Worm (Caenorhabditis elegans) whole organism, young adult: ENCODE data around the gene clk-2.

Experiments
- B0035.1 ChIP-seq: sonication (generic microtip); optimal IDR thresholded peaks from 2 replicates; lab custom pipeline; 2016; ENCODE audit warnings: missing genetic modification characterization, mild to moderate bottlenecking, missing compliant biosample characterization, missing genotype, missing genetic modification reagents
- C17E4.6 ChIP-seq: fragments of 200-800 bp; sonication (Bioruptor generic); IDR thresholded peaks from 2 replicates; pipeline ENCODE4 v1.3.6; 2022; ENCODE audit warnings: missing genetic modification reagents, missing genetic modification characterization, missing compliant biosample characterization
- F10E7.11 ChIP-seq: sonication (generic microtip); optimal IDR thresholded peaks from 2 replicates; lab custom pipeline; 2017; ENCODE audit warnings: mild to moderate bottlenecking, missing genetic modification characterization, moderate library complexity, missing compliant biosample characterization
- F23B12.7 ChIP-seq: sonication (generic microtip); optimal IDR thresholded peaks from 2 replicates; lab custom pipeline; 2017; ENCODE audit warnings: missing genetic modification characterization, mild to moderate bottlenecking, missing compliant biosample characterization, antibody characterized with exemption, moderate library complexity; ENCODE audit not compliant: insufficient read depth
- F55B11.4 ChIP-seq: sonication (generic microtip); optimal IDR thresholded peaks from 2 replicates; lab custom pipeline; 2016; ENCODE audit warnings: missing compliant biosample characterization, missing genetic modification characterization, borderline replicate concordance; ENCODE audit not compliant: insufficient read depth
- F57C9.4 ChIP-seq: sonication (generic microtip); optimal IDR thresholded peaks from 2 replicates; lab custom pipeline; 2017; ENCODE audit warnings: mild to moderate bottlenecking, missing genetic modification characterization, missing compliant biosample characterization
- K12H6.12 ChIP-seq: fragments of 200-800 bp; sonication (Bioruptor generic); optimal IDR thresholded peaks from 2 replicates; lab custom pipeline; 2018; ENCODE audit warnings: mild to moderate bottlenecking, missing genetic modification characterization, missing compliant biosample characterization
- T07F8.4 ChIP-seq: sonication (generic microtip); optimal IDR thresholded peaks from 2 replicates; lab custom pipeline; 2016; ENCODE audit warnings: mild to moderate bottlenecking, missing genetic modification characterization, moderate library complexity, missing compliant biosample characterization
- Y53F4B.3 ChIP-seq: fragments of 200-800 bp; sonication (Bioruptor generic); IDR thresholded peaks from 2 replicates; pipeline ENCODE4 v1.3.6; 2022; ENCODE audit warnings: missing genetic modification reagents, missing genetic modification characterization, missing compliant biosample characterization
- akir-1 ChIP-seq: fragments of 200-800 bp; sonication (Bioruptor generic); optimal IDR thresholded peaks from 2 replicates; lab custom pipeline; 2018; ENCODE audit warnings: mild to moderate bottlenecking, missing genetic modification characterization, moderate library complexity, missing compliant biosample characterization
- ama-1 ChIP-seq, 3 experiments: fragments of 150-350 bp in 1 of 3; sonication (generic microtip) in 2 of 3; optimal IDR thresholded peaks; 2 replicates each; lab custom pipeline; 2014 to 2018; ENCODE audit warnings: missing biosample characterization in 2 of 3, missing genetic modification characterization in 2 of 3, missing genetic modification reagents in 2 of 3
- aptf-3 ChIP-seq: fragments of 200-800 bp; sonication (Bioruptor generic); IDR thresholded peaks from 2 replicates; pipeline ENCODE4 v1.3.6; 2022; ENCODE audit warnings: missing genetic modification characterization, missing compliant biosample characterization
- attf-3 ChIP-seq: fragments of 200-800 bp; sonication (Bioruptor generic); conservative IDR thresholded peaks from 2 replicates; pipeline ENCODE4 v1.3.6; 2022; ENCODE audit warnings: missing genetic modification reagents, missing genetic modification characterization, missing compliant biosample characterization
- bed-1 ChIP-seq: fragments of 200-800 bp; sonication (Bioruptor generic); IDR thresholded peaks from 2 replicates; pipeline ENCODE4 v1.3.6; 2022; ENCODE audit warnings: missing genetic modification reagents, missing genetic modification characterization, missing compliant biosample characterization
- bed-2 ChIP-seq: fragments of 200-800 bp; sonication (Bioruptor generic); IDR thresholded peaks from 2 replicates; pipeline ENCODE4 v1.3.6; 2022; ENCODE audit warnings: missing genetic modification reagents, missing genetic modification characterization, missing compliant biosample characterization
- ceh-91 ChIP-seq: fragments of 200-800 bp; sonication (Bioruptor generic); IDR thresholded peaks from 2 replicates; pipeline ENCODE4 v1.3.6; 2022; ENCODE audit warnings: missing genetic modification reagents, missing genetic modification characterization, missing compliant biosample characterization
- chd-7 ChIP-seq: sonication (generic microtip); optimal IDR thresholded peaks from 2 replicates; lab custom pipeline; 2016; ENCODE audit warnings: mild to moderate bottlenecking, missing genetic modification characterization, moderate library complexity, missing compliant biosample characterization
- egl-18 ChIP-seq: fragments of 200-800 bp; sonication (Bioruptor generic); IDR thresholded peaks from 2 replicates; pipeline ENCODE4 v1.3.6; 2022; ENCODE audit warnings: missing genetic modification reagents, missing genetic modification characterization, missing compliant biosample characterization
- gei-17 ChIP-seq: fragments of 200-800 bp; sonication (Bioruptor generic); optimal IDR thresholded peaks from 2 replicates; lab custom pipeline; 2018; ENCODE audit warnings: mild to moderate bottlenecking, missing genetic modification characterization, missing compliant biosample characterization
- hmg-1.2 ChIP-seq: fragments of 200-800 bp; sonication (Bioruptor generic); IDR thresholded peaks from 2 replicates; pipeline ENCODE4 v1.3.6; 2022; ENCODE audit warnings: missing genetic modification reagents, missing genetic modification characterization, missing compliant biosample characterization
- hmg-20 ChIP-seq: fragments of 200-800 bp; sonication (Bioruptor generic); IDR thresholded peaks from 2 replicates; pipeline ENCODE4 v1.3.6; 2022; ENCODE audit warnings: missing genetic modification reagents, missing genetic modification characterization, missing compliant biosample characterization
- lag-1 ChIP-seq: fragments of 200-800 bp; sonication (Bioruptor generic); IDR thresholded peaks from 2 replicates; pipeline ENCODE4 v1.3.6; 2022; ENCODE audit warnings: missing genetic modification reagents, missing genetic modification characterization, missing compliant biosample characterization
- let-526 ChIP-seq: fragments of 200-800 bp; sonication (Bioruptor generic); IDR thresholded peaks from 2 replicates; pipeline ENCODE4 v1.3.6; 2022; ENCODE audit warnings: missing genetic modification reagents, missing genetic modification characterization, missing compliant biosample characterization
- lir-1 ChIP-seq: fragments of 200-800 bp; sonication (Bioruptor generic); conservative IDR thresholded peaks from 2 replicates; pipeline ENCODE4 v1.3.6; 2022; ENCODE audit warnings: missing genetic modification reagents, missing genetic modification characterization, missing compliant biosample characterization
- lsl-1 ChIP-seq: fragments of 200-800 bp; sonication (Bioruptor generic); optimal IDR thresholded peaks from 2 replicates; lab custom pipeline; 2018; ENCODE audit warnings: mild to moderate bottlenecking, missing genetic modification characterization, moderate library complexity, missing compliant biosample characterization
- lsy-27 ChIP-seq: sonication (generic microtip); optimal IDR thresholded peaks from 2 replicates; lab custom pipeline; 2017; ENCODE audit warnings: missing genetic modification characterization, mild to moderate bottlenecking, missing compliant biosample characterization, antibody characterized with exemption, missing genotype, borderline replicate concordance; ENCODE audit not compliant: insufficient read depth
- madf-6 ChIP-seq: fragments of 200-800 bp; sonication (Bioruptor generic); IDR thresholded peaks from 2 replicates; pipeline ENCODE4 v1.3.6; 2022; ENCODE audit warnings: missing genetic modification reagents, missing genetic modification characterization, missing compliant biosample characterization
- madf-8 ChIP-seq: fragments of 200-800 bp; sonication (Bioruptor generic); conservative IDR thresholded peaks from 2 replicates; pipeline ENCODE4 v1.3.6; 2022; ENCODE audit warnings: missing genetic modification reagents, missing genetic modification characterization, missing compliant biosample characterization
- nfya-2 ChIP-seq: fragments of 200-800 bp; sonication (Bioruptor generic); IDR thresholded peaks from 2 replicates; pipeline ENCODE4 v1.3.6; 2022; ENCODE audit warnings: missing genetic modification reagents, missing genetic modification characterization, missing compliant biosample characterization
- rpc-1 ChIP-seq, 2 experiments: fragments of 150-350 bp in 1 of 2; sonication (generic microtip) in 1 of 2; optimal IDR thresholded peaks; 2 replicates each; lab custom pipeline; 2014 to 2018; ENCODE audit warnings: missing biosample characterization in 1 of 2, missing genetic modification characterization in 1 of 2, missing genetic modification reagents in 1 of 2, missing genotype in 1 of 2
- sdz-38 ChIP-seq: sonication (generic microtip); optimal IDR thresholded peaks from 2 replicates; lab custom pipeline; 2016; ENCODE audit warnings: missing genotype, missing genetic modification characterization, missing compliant biosample characterization
- snpc-3.4 ChIP-seq: sonication (generic microtip); optimal IDR thresholded peaks from 2 replicates; lab custom pipeline; 2017; ENCODE audit warnings: missing genetic modification characterization, mild to moderate bottlenecking, missing compliant biosample characterization, antibody characterized with exemption, moderate library complexity, missing genotype, missing genetic modification reagents
- snpc-4 ChIP-seq, 5 experiments: fragments of 150-350 bp in 1 of 5; sonication (generic microtip) in 4 of 5; optimal IDR thresholded peaks; 2 replicates each; lab custom pipeline; 2014 to 2018; ENCODE audit warnings: missing genetic modification characterization in 5 of 5, missing biosample characterization in 3 of 5, antibody characterized with exemption in 2 of 5, mild to moderate bottlenecking in 2 of 5, missing compliant biosample characterization in 2 of 5, missing genotype in 2 of 5, moderate library complexity in 2 of 5, missing genetic modification reagents in 1 of 5
- somi-1 ChIP-seq: fragments of 200-800 bp; sonication (Bioruptor generic); optimal IDR thresholded peaks from 2 replicates; lab custom pipeline; 2018; ENCODE audit warnings: mild to moderate bottlenecking, missing genetic modification characterization, missing compliant biosample characterization
- tbx-9 ChIP-seq: sonication (generic microtip); optimal IDR thresholded peaks from 2 replicates; lab custom pipeline; 2016; ENCODE audit warnings: borderline replicate concordance, missing genetic modification characterization, inconsistent platforms, missing compliant biosample characterization
- tlf-1 ChIP-seq: fragments of 200-800 bp; sonication (Bioruptor generic); optimal IDR thresholded peaks from 2 replicates; lab custom pipeline; 2018; ENCODE audit warnings: mild to moderate bottlenecking, missing genetic modification characterization, missing compliant biosample characterization
- xnd-1 ChIP-seq: sonication (generic microtip); optimal IDR thresholded peaks from 2 replicates; lab custom pipeline; 2016; ENCODE audit warnings: missing genotype, missing genetic modification reagents, missing genetic modification characterization, missing compliant biosample characterization
- zim-3 ChIP-seq: sonication (generic microtip); optimal IDR thresholded peaks from 2 replicates; lab custom pipeline; 2017; ENCODE audit warnings: mild to moderate bottlenecking, missing genetic modification characterization, moderate library complexity, missing compliant biosample characterization
- ztf-28 ChIP-seq: fragments of 200-800 bp; sonication (Bioruptor generic); IDR thresholded peaks from 2 replicates; pipeline ENCODE4 v1.3.6; 2022; ENCODE audit warnings: missing genetic modification reagents, missing genetic modification characterization, missing compliant biosample characterization
- ztf-6 ChIP-seq: fragments of 200-800 bp; sonication (Bioruptor generic); IDR thresholded peaks from 2 replicates; pipeline ENCODE4 v1.3.6; 2022; ENCODE audit warnings: missing genetic modification reagents, missing genetic modification characterization, missing compliant biosample characterization

clk-2 gene

ce11 chrIII:7498346-7498745 is 20.0 kb downstream of the clk-2 start (continued):
- TF ChIP-seq chd-7 (tag; lab: Kevin White, UChicago) (peak; percentile 66), hmg-20 (GFP tag; lab: Robert Waterston, UW) (no peak), bed-1 (GFP tag; lab: Robert Waterston, UW) (no peak), F57C9.4 (tag; lab: Kevin White, UChicago) (no peak), Y53F4B.3 (GFP tag; lab: Robert Waterston, UW) (no peak), lsy-27 (no peak), tbx-9 (tag; lab: Kevin White, UChicago) (no peak), sdz-38 (no peak), C17E4.6 (GFP tag; lab: Robert Waterston, UW) (no peak), lag-1 (GFP tag; lab: Robert Waterston, UW) (no peak), let-526 (GFP tag; lab: Robert Waterston, UW) (peak; percentile 64; the same call in 1 of the 2 replicates), ama-1 (optimal IDR thresholded peaks at IDR 0.05; lab: Kevin White, UChicago) (no peak), ama-1 (GFP tag; optimal IDR thresholded peaks at IDR 0.05; lab: Kevin White, UChicago) (no peak), F10E7.11 (no peak), madf-8 (GFP tag; lab: Robert Waterston, UW) (no peak), tlf-1 (peak; percentile 41), akir-1 (GFP tag; lab: Kevin White, UChicago) (peak; percentile 12), egl-18 (GFP tag; lab: Robert Waterston, UW) (no peak), snpc-3.4 (tag; lab: Kevin White, UChicago) (peak; percentile 9), aptf-3 (GFP tag; lab: Robert Waterston, UW) (no peak), K12H6.12 (tag; lab: Kevin White, UChicago) (peak; percentile 79), attf-3 (no peak), T07F8.4 (tag; lab: Kevin White, UChicago) (no peak), rpc-1 (optimal IDR thresholded peaks at IDR 0.05; lab: Kevin White, UChicago) (no peak), rpc-1 (tag; optimal IDR thresholded peaks at IDR 0.05; lab: Kevin White, UChicago) (no peak), madf-6 (GFP tag; lab: Robert Waterston, UW) (no peak), B0035.1 (tag; lab: Kevin White, UChicago) (no peak), ztf-28 (no peak), ztf-6 (GFP tag; lab: Robert Waterston, UW) (no peak), hmg-1.2 (GFP tag; lab: Robert Waterston, UW) (peak; percentile 87), ceh-91 (GFP tag; lab: Robert Waterston, UW) (no peak), gei-17 (no peak), F23B12.7 (tag; lab: Kevin White, UChicago) (peak; percentile 77), bed-2 (no peak), lir-1 (GFP tag; lab: Robert Waterston, UW) (peak; percentile 62; the same call in 1 of the 2 replicates), nfya-2 (GFP tag; lab: Robert Waterston, UW) (no peak), xnd-1 (tag; lab: Kevin White, UChicago) (no peak), snpc-4 (GFP tag; optimal IDR thresholded peaks at IDR 0.05; lab: Kevin White, UChicago) (peak; percentile 14), snpc-4 (tag; optimal IDR thresholded peaks at IDR 0.05; lab: Kevin White, UChicago) (peak; percentile 45 to 73 (median 62)), somi-1 (GFP tag; lab: Kevin White, UChicago) (peak; percentile 28), F55B11.4 (no peak), lsl-1 (GFP tag; lab: Kevin White, UChicago) (peak; percentile 3), zim-3 (no peak)
